Worm (Caenorhabditis elegans) whole organism, L1 larva: ENCODE measurements around the gene inpp-4B.

ENCODE experiments used
- C04F5.9 ChIP-seq: sonication (generic microtip); optimal IDR thresholded peaks from 2 replicates; lab custom pipeline; 2016; ENCODE audit warnings: missing genetic modification characterization, missing compliant biosample characterization
- C16A3.4 ChIP-seq: fragments of 150-350 bp; optimal IDR thresholded peaks from 2 replicates; lab custom pipeline; 2014; ENCODE audit warnings: missing biosample characterization, missing genetic modification characterization
- C34B4.2 ChIP-seq: sonication (generic microtip); optimal IDR thresholded peaks from 2 replicates; lab custom pipeline; 2017; ENCODE audit warnings: mild to moderate bottlenecking, missing genetic modification characterization, missing compliant biosample characterization
- alr-1 ChIP-seq: fragments of 200-800 bp; sonication (Bioruptor generic); optimal IDR thresholded peaks from 2 replicates; lab custom pipeline; 2018; ENCODE audit warnings: borderline replicate concordance, mild to moderate bottlenecking, missing genetic modification characterization, missing compliant biosample characterization
- aly-2 ChIP-seq: fragments of 150-350 bp; optimal IDR thresholded peaks from 2 replicates; lab custom pipeline; 2014; ENCODE audit warnings: missing biosample characterization, missing genetic modification characterization
- blmp-1 ChIP-seq: fragments of 150-350 bp; optimal IDR thresholded peaks from 2 replicates; lab custom pipeline; 2014; ENCODE audit warnings: missing biosample characterization, missing genetic modification characterization
- ceh-88 ChIP-seq: fragments of 200-800 bp; sonication (Bioruptor generic); IDR thresholded peaks from 2 replicates; pipeline ENCODE4 v1.3.6; 2022; ENCODE audit warnings: missing genetic modification characterization, missing compliant biosample characterization
- ceh-90 ChIP-seq: sonication (generic microtip); optimal IDR thresholded peaks from 2 replicates; lab custom pipeline; 2016; ENCODE audit warnings: missing genetic modification characterization, missing compliant biosample characterization
- ces-1 ChIP-seq: fragments of 150-350 bp; optimal IDR thresholded peaks from 2 replicates; lab custom pipeline; 2014; ENCODE audit warnings: missing biosample characterization, missing genetic modification reagents, missing genetic modification characterization
- efl-1 ChIP-seq, 4 experiments: fragments of 150-350 bp; optimal IDR thresholded peaks in 3 of 4; peaks in 1 of 4; 1 replicate in 1 of 4; 2 replicates in 3 of 4; lab custom pipeline; 2014; ENCODE audit warnings: missing biosample characterization in 2 of 4, missing genetic modification characterization in 2 of 4, missing genetic modification reagents in 2 of 4
- elt-3 ChIP-seq, 6 experiments: fragments of 150-350 bp in 1 of 6; sonication (generic microtip); optimal IDR thresholded peaks; 2 replicates each; lab custom pipeline; 2017 to 2018; ENCODE audit warnings: missing biosample characterization in 6 of 6, missing genetic modification characterization in 6 of 6, inconsistent platforms in 1 of 6
- fkh-10 ChIP-seq: sonication (generic microtip); optimal IDR thresholded peaks from 2 replicates; lab custom pipeline; 2017; ENCODE audit warnings: missing biosample characterization, missing genetic modification reagents, missing genetic modification characterization
- fos-1 ChIP-seq: fragments of 150-350 bp; optimal IDR thresholded peaks from 2 replicates; lab custom pipeline; 2014; ENCODE audit warnings: missing biosample characterization, missing genetic modification characterization
- grh-1 ChIP-seq: fragments of 200-800 bp; sonication (Bioruptor generic); IDR thresholded peaks from 2 replicates; pipeline ENCODE4 v1.3.6; 2022; ENCODE audit warnings: missing genetic modification reagents, missing genetic modification characterization, missing compliant biosample characterization
- hlh-4 ChIP-seq: sonication (generic microtip); optimal IDR thresholded peaks from 2 replicates; lab custom pipeline; 2016; ENCODE audit warnings: mild to moderate bottlenecking, missing genetic modification characterization, missing compliant biosample characterization
- hpl-2 ChIP-seq: fragments of 150-350 bp; optimal IDR thresholded peaks from 2 replicates; lab custom pipeline; 2014; ENCODE audit warnings: missing biosample characterization, missing genetic modification reagents, missing genetic modification characterization
- irx-1 ChIP-seq: sonication (generic microtip); optimal IDR thresholded peaks from 2 replicates; lab custom pipeline; 2016; ENCODE audit warnings: missing genetic modification characterization, missing compliant biosample characterization
- isw-1 ChIP-seq: fragments of 200-800 bp; sonication (Bioruptor generic); IDR thresholded peaks from 2 replicates; pipeline ENCODE4 v1.3.6; 2022; ENCODE audit warnings: missing genetic modification characterization, missing compliant biosample characterization
- jun-1 ChIP-seq: fragments of 150-350 bp; optimal IDR thresholded peaks from 2 replicates; lab custom pipeline; 2014; ENCODE audit warnings: missing biosample characterization, missing genetic modification reagents, missing genetic modification characterization
- lin-14 ChIP-seq: fragments of 200-800 bp; sonication (Bioruptor generic); optimal IDR thresholded peaks from 2 replicates; lab custom pipeline; 2018; ENCODE audit warnings: mild to moderate bottlenecking, missing genetic modification characterization, moderate library complexity, missing compliant biosample characterization
- lin-35 ChIP-seq, 2 experiments: fragments of 150-350 bp; optimal IDR thresholded peaks; 2 replicates each; lab custom pipeline; 2014; ENCODE audit warnings: missing biosample characterization in 2 of 2, missing genetic modification characterization in 2 of 2, missing genetic modification reagents in 2 of 2
- lin-39 ChIP-seq: fragments of 150-350 bp; optimal IDR thresholded peaks from 2 replicates; lab custom pipeline; 2014; ENCODE audit warnings: missing biosample characterization, missing genetic modification reagents, missing genetic modification characterization
- lir-3 ChIP-seq: sonication (generic microtip); optimal IDR thresholded peaks from 2 replicates; lab custom pipeline; 2016; ENCODE audit warnings: mild to moderate bottlenecking, missing genetic modification characterization, moderate library complexity, missing compliant biosample characterization; ENCODE audit not compliant: poor library complexity
- mab-9 ChIP-seq: fragments of 200-800 bp; sonication (Bioruptor generic); IDR thresholded peaks from 2 replicates; pipeline ENCODE4 v1.3.6; 2022; ENCODE audit warnings: missing genetic modification reagents, missing genetic modification characterization, missing compliant biosample characterization
- mef-2 ChIP-seq: fragments of 150-350 bp; optimal IDR thresholded peaks from 2 replicates; lab custom pipeline; 2014; ENCODE audit warnings: missing biosample characterization, missing genetic modification characterization
- mep-1 ChIP-seq: fragments of 150-350 bp; optimal IDR thresholded peaks from 2 replicates; lab custom pipeline; 2014; ENCODE audit warnings: missing biosample characterization, missing genetic modification characterization
- nhr-19 ChIP-seq: fragments of 200-800 bp; sonication (Bioruptor generic); conservative IDR thresholded peaks from 2 replicates; pipeline ENCODE4 v1.3.6; 2022; ENCODE audit warnings: missing genetic modification characterization, missing compliant biosample characterization
- nhr-20 ChIP-seq: sonication (generic microtip); optimal IDR thresholded peaks from 2 replicates; lab custom pipeline; 2016; ENCODE audit warnings: mild to moderate bottlenecking, missing genetic modification characterization, missing compliant biosample characterization
- nhr-28 ChIP-seq: fragments of 150-350 bp; optimal IDR thresholded peaks from 2 replicates; lab custom pipeline; 2014; ENCODE audit warnings: missing biosample characterization, missing genetic modification characterization
- nhr-71 ChIP-seq: sonication (generic microtip); optimal IDR thresholded peaks from 2 replicates; lab custom pipeline; 2016; ENCODE audit warnings: mild to moderate bottlenecking, missing genetic modification characterization, moderate library complexity, missing compliant biosample characterization
- nhr-85 ChIP-seq: sonication (generic microtip); peaks from one replicate; lab custom pipeline; 2016; ENCODE audit warnings: missing genetic modification characterization, inconsistent platforms, missing compliant biosample characterization
- pag-3 ChIP-seq: sonication (generic microtip); optimal IDR thresholded peaks from 2 replicates; lab custom pipeline; 2017; ENCODE audit warnings: missing genetic modification characterization, mild to moderate bottlenecking, missing compliant biosample characterization, antibody characterized with exemption, borderline replicate concordance; ENCODE audit not compliant: insufficient read depth
- pax-3 ChIP-seq: fragments of 200-800 bp; sonication (Bioruptor generic); optimal IDR thresholded peaks from 2 replicates; lab custom pipeline; 2018; ENCODE audit warnings: mild to moderate bottlenecking, missing genetic modification characterization, moderate library complexity, missing compliant biosample characterization
- pqm-1 ChIP-seq: sonication (generic microtip); optimal IDR thresholded peaks from 3 replicates; lab custom pipeline; 2017; ENCODE audit warnings: missing biosample characterization, missing genetic modification characterization
- rnt-1 ChIP-seq: sonication (generic microtip); optimal IDR thresholded peaks from 2 replicates; lab custom pipeline; 2016; ENCODE audit warnings: mild to moderate bottlenecking, missing genetic modification characterization, moderate library complexity, missing compliant biosample characterization
- skn-1 ChIP-seq: fragments of 150-350 bp; optimal IDR thresholded peaks from 2 replicates; lab custom pipeline; 2014; ENCODE audit warnings: missing biosample characterization, missing genetic modification characterization
- snpc-4 ChIP-seq: fragments of 150-350 bp; optimal IDR thresholded peaks from 2 replicates; lab custom pipeline; 2014; ENCODE audit warnings: missing biosample characterization, missing genetic modification characterization
- snu-23 ChIP-seq: sonication (generic microtip); optimal IDR thresholded peaks from 2 replicates; lab custom pipeline; 2016; ENCODE audit warnings: missing genetic modification characterization, missing compliant biosample characterization
- sox-4 ChIP-seq: sonication (generic microtip); optimal IDR thresholded peaks from 2 replicates; lab custom pipeline; 2016; ENCODE audit warnings: missing genetic modification characterization, missing compliant biosample characterization
- sptf-1 ChIP-seq: fragments of 150-350 bp; optimal IDR thresholded peaks from 2 replicates; lab custom pipeline; 2014; ENCODE audit warnings: missing biosample characterization, missing genetic modification characterization
- swsn-7 ChIP-seq: sonication (generic microtip); optimal IDR thresholded peaks from 2 replicates; lab custom pipeline; 2016; ENCODE audit warnings: missing genetic modification characterization, missing compliant biosample characterization
- unc-30 ChIP-seq: sonication (generic microtip); optimal IDR thresholded peaks from 2 replicates; lab custom pipeline; 2017; ENCODE audit warnings: missing biosample characterization, missing genetic modification characterization
- vab-15 ChIP-seq: sonication (generic microtip); optimal IDR thresholded peaks from 2 replicates; lab custom pipeline; 2017; ENCODE audit warnings: missing genotype, mild to moderate bottlenecking, missing genetic modification characterization, missing compliant biosample characterization

The inpp-4B gene

DNA sequence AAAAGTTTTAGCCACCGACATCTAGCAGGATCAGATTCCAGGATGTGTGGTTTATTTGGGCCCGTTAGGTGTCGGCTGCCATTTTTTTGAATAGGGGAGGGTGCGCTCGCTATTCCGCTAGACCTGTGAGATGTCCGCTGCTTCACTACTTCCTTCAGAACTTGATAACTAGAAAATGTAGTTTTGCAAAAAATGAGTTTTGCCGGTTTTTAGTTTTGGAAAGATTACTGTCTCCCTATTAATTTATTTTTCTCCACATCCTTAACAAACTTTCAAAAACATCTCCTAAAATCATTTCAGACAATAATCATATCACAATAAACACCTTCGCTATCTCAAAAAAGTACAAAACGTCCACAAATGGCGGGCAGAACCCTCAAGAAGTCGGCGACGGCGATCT, 28.2 kb upstream of the inpp-4B start, which contains the start of gene vglu-2:
vglu-2 (plus strand) TSS at position 301 of the 400 bp plus-strand sequence.
- TF ChIP-seq pqm-1 (tag; lab: Kevin White, UChicago): no peak
- no peak for TF ChIP-seq alr-1
- TF ChIP-seq nhr-19 (GFP tag; lab: Robert Waterston, UW): no peak
- no peak for TF ChIP-seq jun-1 (tag; lab: Kevin White, UChicago)
- no peak for TF ChIP-seq rnt-1 (tag; lab: Kevin White, UChicago)
- TF ChIP-seq sox-4 (tag; lab: Kevin White, UChicago): no peak
- no peak for TF ChIP-seq pag-3
- no peak for TF ChIP-seq efl-1 (optimal IDR thresholded peaks at IDR 0.05; lab: Kevin White, UChicago)
- TF ChIP-seq efl-1 (GFP tag; optimal IDR thresholded peaks at IDR 0.05 in 1 of 2; lab: Kevin White, UChicago): no peak

DNA sequence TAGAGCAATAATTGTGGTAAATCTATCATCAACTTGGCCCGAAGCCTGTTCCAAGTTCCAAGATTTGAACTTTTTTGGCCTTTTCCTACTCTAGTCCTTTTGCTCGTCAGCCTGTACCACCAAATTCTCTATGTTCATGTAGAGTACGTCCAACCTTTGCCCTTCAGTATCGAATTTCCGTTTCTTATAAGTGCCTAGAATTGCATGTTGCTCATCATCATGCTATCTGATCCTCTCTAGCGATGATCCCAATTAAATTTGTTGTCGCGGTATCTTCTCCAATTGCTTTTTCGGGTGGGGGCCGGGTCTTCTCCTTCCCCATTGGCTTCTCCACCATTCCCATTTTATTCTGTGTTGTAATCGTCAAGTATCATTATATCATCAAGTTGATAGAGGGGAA, 27.3 kb upstream of the inpp-4B start:
- TF ChIP-seq blmp-1 (tag; lab: Kevin White, UChicago): no peak
- no peak for TF ChIP-seq mef-2 (tag; lab: Kevin White, UChicago)
- TF ChIP-seq fkh-10: no peak
- TF ChIP-seq irx-1 (tag; lab: Kevin White, UChicago): no peak
- TF ChIP-seq C16A3.4 (tag; lab: Kevin White, UChicago): no peak
- TF ChIP-seq snpc-4 (tag; lab: Kevin White, UChicago): no peak
- no peak for TF ChIP-seq C04F5.9 (tag; lab: Kevin White, UChicago)
- TF ChIP-seq lir-3: no peak
- no peak for TF ChIP-seq hpl-2 (GFP tag; lab: Kevin White, UChicago)
- TF ChIP-seq pax-3 (tag; lab: Kevin White, UChicago): no peak
- TF ChIP-seq rnt-1 (tag; lab: Kevin White, UChicago): no peak
- TF ChIP-seq swsn-7 (tag; lab: Kevin White, UChicago): no peak
- no peak for TF ChIP-seq ceh-90 (tag; lab: Kevin White, UChicago)
- TF ChIP-seq C34B4.2 (tag; lab: Kevin White, UChicago): no peak
- no peak for TF ChIP-seq nhr-28 (tag; lab: Kevin White, UChicago)
- no peak for TF ChIP-seq aly-2 (tag; lab: Kevin White, UChicago)
- TF ChIP-seq, all 84 proteins: peak for 0

DNA sequence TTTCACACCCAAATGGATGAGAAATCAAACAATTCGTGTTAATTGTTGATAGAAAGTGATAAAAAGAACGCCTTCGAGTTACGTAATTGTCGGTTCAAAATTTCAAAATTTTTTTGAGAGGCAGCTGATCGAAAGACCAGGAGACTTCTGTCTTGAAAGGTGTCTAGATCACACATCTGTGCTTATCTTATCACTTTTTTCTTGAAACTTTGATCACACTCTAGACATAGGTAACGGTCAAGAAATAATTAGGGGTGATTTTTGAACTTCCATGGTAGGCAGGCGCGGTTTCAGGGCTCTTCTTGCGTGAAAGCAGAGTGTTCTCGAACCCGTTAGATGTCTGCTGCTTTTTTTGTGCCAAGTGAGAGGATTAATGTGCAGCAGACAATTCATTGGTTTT, 26.7 kb upstream of the inpp-4B start:
- TF ChIP-seq sptf-1 (tag; lab: Kevin White, UChicago) (no peak), nhr-85 (tag; lab: Kevin White, UChicago) (peak; percentile 72), elt-3 (tag; optimal IDR thresholded peaks at IDR 0.05; lab: Kevin White, UChicago) (peak in 2 of 6 experiments; percentile 32 to 78), aly-2 (tag; lab: Kevin White, UChicago) (no peak)

DNA sequence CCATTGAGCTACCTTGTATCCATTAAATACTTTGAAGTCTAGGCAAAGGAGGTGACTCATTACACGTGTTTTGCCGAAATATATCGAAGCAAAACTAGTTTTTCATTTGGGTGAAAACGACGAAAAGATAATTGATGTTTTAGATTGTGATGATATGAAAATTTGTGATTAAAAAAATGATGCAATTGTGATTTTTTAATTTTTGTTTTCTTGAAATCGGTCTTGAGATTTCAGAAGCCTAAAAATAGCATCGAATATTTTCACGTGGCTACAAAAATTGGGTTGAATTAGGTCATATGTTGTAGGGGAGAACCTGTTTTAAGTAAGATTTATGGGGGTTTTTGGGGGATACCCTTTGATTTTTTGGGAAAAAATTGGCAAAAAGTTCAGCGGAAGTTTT, 23.9 kb upstream of the inpp-4B start:
- TF ChIP-seq unc-30 (tag; lab: Kevin White, UChicago) (no peak), pqm-1 (tag; lab: Kevin White, UChicago) (no peak), fos-1 (tag; lab: Kevin White, UChicago) (no peak), efl-1 (optimal IDR thresholded peaks at IDR 0.05; lab: Kevin White, UChicago) (no peak), efl-1 (GFP tag; optimal IDR thresholded peaks at IDR 0.05 in 1 of 2; lab: Kevin White, UChicago) (peak in 1 of 2 experiments; percentile 93), elt-3 (tag; optimal IDR thresholded peaks at IDR 0.05; lab: Kevin White, UChicago) (peak in 2 of 6 experiments; percentile 20 to 59), hlh-4 (tag; lab: Kevin White, UChicago) (no peak), mef-2 (tag; lab: Kevin White, UChicago) (no peak), lin-14 (peak; percentile 9), snu-23 (GFP tag; lab: Kevin White, UChicago) (peak; percentile 3), nhr-71 (tag; lab: Kevin White, UChicago) (peak; percentile 51), isw-1 (GFP tag; lab: Robert Waterston, UW) (no peak), ceh-88 (GFP tag; lab: Robert Waterston, UW) (no peak), lin-35 (GFP tag; optimal IDR thresholded peaks at IDR 0.05; lab: Kevin White, UChicago) (peak in 1 of 2 experiments; percentile 52), vab-15 (tag; lab: Kevin White, UChicago) (peak; percentile 60), mep-1 (no peak), mab-9 (no peak), lin-39 (tag; lab: Kevin White, UChicago) (no peak), nhr-85 (tag; lab: Kevin White, UChicago) (peak; percentile 95), grh-1 (GFP tag; lab: Robert Waterston, UW) (peak; percentile 41; the same call in 1 of the 2 replicates), snpc-4 (tag; lab: Kevin White, UChicago) (no peak), blmp-1 (tag; lab: Kevin White, UChicago) (peak; percentile 23), skn-1 (tag; lab: Kevin White, UChicago) (no peak), nhr-20 (tag; lab: Kevin White, UChicago) (peak; percentile 53), ces-1 (GFP tag; lab: Kevin White, UChicago) (no peak)
